Fruit fly (Drosophila melanogaster): ENCODE measurements around the gene CG32148.

DNA sequence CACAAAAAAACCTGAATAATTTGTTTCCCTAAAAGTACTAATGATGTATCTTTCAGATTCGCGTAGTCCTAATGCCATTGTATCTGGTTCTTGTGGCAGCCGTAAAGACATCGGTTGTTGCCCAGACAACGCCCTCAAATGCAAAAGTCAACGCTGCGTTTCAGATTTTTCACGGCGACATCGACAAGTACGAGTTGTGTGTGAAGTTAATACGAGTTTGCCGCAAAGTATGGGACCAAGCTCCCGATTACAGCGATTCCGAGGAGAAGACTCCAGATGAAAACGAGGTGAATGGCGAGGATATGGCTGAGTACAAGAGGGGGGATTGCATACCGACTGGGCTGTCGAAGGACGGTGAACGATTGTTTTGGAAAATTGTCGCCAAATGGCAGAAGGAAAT, 43.3 kb upstream of the CG32148 start:
- TF ChIP-seq CG8478 (optimal IDR thresholded peaks at IDR 0.05) (no peak), CTCF (optimal IDR thresholded peaks at IDR 0.05) (no peak)
